Fruit fly (Drosophila melanogaster) whole organism, embryonic: ENCODE data around the gene ps.

Experiments used
- Atf3 ChIP-seq: fragments of 200-800 bp; sonication (Bioruptor generic); optimal IDR thresholded peaks from 3 replicates; lab custom pipeline; 2016; ENCODE audit warnings: missing biosample characterization, missing genetic modification characterization
- CG10654 ChIP-seq: fragments of 200-800 bp; sonication (Bioruptor generic); optimal IDR thresholded peaks from 2 replicates; lab custom pipeline; 2016; ENCODE audit warnings: missing biosample characterization, missing genetic modification characterization
- CG10979 ChIP-seq: fragments of 200-800 bp; sonication (Bioruptor generic); optimal IDR thresholded peaks from 2 replicates; lab custom pipeline; 2018; ENCODE audit warnings: missing biosample characterization, mild to moderate bottlenecking, missing genetic modification characterization, moderate library complexity
- CG11695 ChIP-seq: fragments of 200-800 bp; sonication (Bioruptor generic); IDR thresholded peaks from 3 replicates; pipeline ENCODE4 v1.3.6; 2022; ENCODE audit warnings: missing biosample characterization, missing genetic modification characterization
- CG11696 ChIP-seq: fragments of 200-800 bp; sonication (Bioruptor generic); IDR thresholded peaks from 2 replicates; pipeline ENCODE4 v1.3.6; 2022; ENCODE audit warnings: missing biosample characterization, missing genetic modification characterization
- CG12071 ChIP-seq: fragments of 200-800 bp; sonication (Bioruptor generic); optimal IDR thresholded peaks from 3 replicates; lab custom pipeline; 2018; ENCODE audit warnings: missing biosample characterization, mild to moderate bottlenecking, missing genetic modification characterization
- CG12219 ChIP-seq: fragments of 200-800 bp; sonication (Bioruptor generic); optimal IDR thresholded peaks from 3 replicates; lab custom pipeline; 2018; ENCODE audit warnings: missing biosample characterization, mild to moderate bottlenecking, missing genetic modification characterization
- CG12769 ChIP-seq: fragments of 200-800 bp; sonication (Bioruptor generic); optimal IDR thresholded peaks from 2 replicates; lab custom pipeline; 2019; ENCODE audit warnings: missing biosample characterization, mild to moderate bottlenecking, missing genetic modification characterization, moderate library complexity
- CG16863 ChIP-seq: fragments of 200-800 bp; sonication (Bioruptor generic); optimal IDR thresholded peaks from 3 replicates; lab custom pipeline; 2016; ENCODE audit warnings: missing biosample characterization, missing genetic modification characterization
- CG17385 ChIP-seq: fragments of 200-800 bp; sonication (Bioruptor generic); optimal IDR thresholded peaks from 3 replicates; lab custom pipeline; 2018; ENCODE audit warnings: missing biosample characterization, mild to moderate bottlenecking, missing genetic modification characterization
- CG17568 ChIP-seq: fragments of 200-800 bp; sonication (Bioruptor generic); optimal IDR thresholded peaks from 2 replicates; lab custom pipeline; 2018; ENCODE audit warnings: missing biosample characterization, mild to moderate bottlenecking, missing genetic modification characterization, moderate library complexity
- CG17912 ChIP-seq: fragments of 200-800 bp; sonication (Bioruptor generic); optimal IDR thresholded peaks from 2 replicates; lab custom pipeline; 2018; ENCODE audit warnings: missing biosample characterization, mild to moderate bottlenecking, missing genetic modification characterization
- CG1832 ChIP-seq: fragments of 200-800 bp; sonication (Bioruptor generic); optimal IDR thresholded peaks from 2 replicates; lab custom pipeline; 2017; ENCODE audit warnings: missing biosample characterization, mild to moderate bottlenecking, missing genetic modification characterization, inconsistent platforms
- CG18619 ChIP-seq: fragments of 200-800 bp; sonication (Bioruptor generic); optimal IDR thresholded peaks from 3 replicates; lab custom pipeline; 2017; ENCODE audit warnings: missing biosample characterization, mild to moderate bottlenecking, missing genetic modification characterization
- CG3065 ChIP-seq: fragments of 200-800 bp; sonication (Bioruptor generic); optimal IDR thresholded peaks from 2 replicates; lab custom pipeline; 2016; ENCODE audit warnings: missing biosample characterization, missing genetic modification characterization
- CG34422 ChIP-seq: fragments of 200-800 bp; sonication (Bioruptor generic); IDR thresholded peaks from 3 replicates; pipeline ENCODE4 v1.3.6; 2022; ENCODE audit warnings: missing biosample characterization, missing genetic modification characterization
- CG3838 ChIP-seq: fragments of 200-800 bp; sonication (Bioruptor generic); optimal IDR thresholded peaks from 3 replicates; lab custom pipeline; 2016; ENCODE audit warnings: missing biosample characterization, missing genetic modification characterization
- CG4360 ChIP-seq: fragments of 200-800 bp; sonication (Bioruptor generic); IDR thresholded peaks from 2 replicates; pipeline ENCODE4 v1.3.6; 2022; ENCODE audit warnings: missing biosample characterization, missing genetic modification characterization
- CG4820 ChIP-seq: fragments of 200-800 bp; sonication (Bioruptor generic); optimal IDR thresholded peaks from 3 replicates; lab custom pipeline; 2016; ENCODE audit warnings: missing biosample characterization, missing genetic modification characterization
- CG6272 ChIP-seq: fragments of 200-800 bp; sonication (Bioruptor generic); IDR thresholded peaks from 2 replicates; pipeline ENCODE4 v1.3.6; 2022; ENCODE audit warnings: missing biosample characterization, missing genetic modification characterization
- CG7271 ChIP-seq: fragments of 200-800 bp; sonication (Bioruptor generic); optimal IDR thresholded peaks from 2 replicates; lab custom pipeline; 2018; ENCODE audit warnings: missing biosample characterization, mild to moderate bottlenecking, missing genetic modification characterization, moderate library complexity
- CG7372 ChIP-seq: fragments of 200-800 bp; sonication (Bioruptor generic); IDR thresholded peaks from 2 replicates; pipeline ENCODE4 v1.3.6; 2022; ENCODE audit warnings: missing biosample characterization, missing genetic modification characterization
- CG7556 ChIP-seq: fragments of 200-800 bp; sonication (Bioruptor generic); optimal IDR thresholded peaks from 2 replicates; lab custom pipeline; 2017; ENCODE audit warnings: missing biosample characterization, mild to moderate bottlenecking, missing genetic modification characterization
- CG8388 ChIP-seq: fragments of 200-800 bp; sonication (Bioruptor generic); optimal IDR thresholded peaks from 2 replicates; lab custom pipeline; 2019; ENCODE audit warnings: missing biosample characterization, mild to moderate bottlenecking, missing genetic modification characterization, moderate library complexity
- CG9932 ChIP-seq: fragments of 200-800 bp; sonication (Bioruptor generic); IDR thresholded peaks from 2 replicates; pipeline ENCODE4 v1.3.6; 2022; ENCODE audit warnings: missing biosample characterization, missing genetic modification characterization
- Dp ChIP-seq: fragments of 200-800 bp; sonication (Bioruptor generic); optimal IDR thresholded peaks from 2 replicates; lab custom pipeline; 2018; ENCODE audit warnings: missing biosample characterization, mild to moderate bottlenecking, missing genetic modification characterization, moderate library complexity
- Ets65A ChIP-seq: fragments of 200-800 bp; sonication (Bioruptor generic); peaks from one replicate; lab custom pipeline; 2016; ENCODE audit warnings: missing biosample characterization, missing genetic modification characterization
- HLH4C ChIP-seq: fragments of 200-800 bp; sonication (Bioruptor generic); IDR thresholded peaks from 3 replicates; pipeline ENCODE4 v1.3.6; 2022; ENCODE audit warnings: missing biosample characterization, missing genetic modification characterization; ENCODE audit not compliant: partially characterized antibody
- HLH54F ChIP-seq: fragments of 200-800 bp; sonication (Bioruptor generic); optimal IDR thresholded peaks from 3 replicates; lab custom pipeline; 2016; ENCODE audit warnings: missing biosample characterization, missing genetic modification characterization
- Hmr ChIP-seq: fragments of 200-800 bp; sonication (Bioruptor generic); optimal IDR thresholded peaks from 3 replicates; lab custom pipeline; 2017; ENCODE audit warnings: mild to moderate bottlenecking, missing biosample characterization, missing genetic modification reagents, missing genetic modification characterization
- Hr39 ChIP-seq: fragments of >200 bp; optimal IDR thresholded peaks from 2 replicates; lab custom pipeline; 2017
- Mes4 ChIP-seq: fragments of 200-800 bp; sonication (Bioruptor generic); optimal IDR thresholded peaks from 2 replicates; lab custom pipeline; 2016; ENCODE audit warnings: missing biosample characterization, missing genetic modification characterization
- Mrtf ChIP-seq: fragments of 200-800 bp; sonication (Bioruptor generic); IDR thresholded peaks from 3 replicates; pipeline ENCODE4 v1.3.6; 2022; ENCODE audit warnings: missing biosample characterization, missing genetic modification characterization
- NK7.1 ChIP-seq: fragments of 200-800 bp; sonication (Bioruptor generic); optimal IDR thresholded peaks from 3 replicates; lab custom pipeline; 2016; ENCODE audit warnings: missing biosample characterization, missing genetic modification characterization
- Sin3A ChIP-seq: fragments of >200 bp; optimal IDR thresholded peaks from 2 replicates; lab custom pipeline; 2018
- Taf1 ChIP-seq: fragments of 200-800 bp; sonication (Bioruptor generic); IDR thresholded peaks from 2 replicates; pipeline ENCODE4 v1.3.6; 2022; ENCODE audit warnings: missing biosample characterization, missing genetic modification characterization
- bbx ChIP-seq: fragments of 200-800 bp; sonication (Bioruptor generic); IDR thresholded peaks from 2 replicates; pipeline ENCODE4 v1.3.6; 2022; ENCODE audit warnings: missing biosample characterization, missing genetic modification characterization; ENCODE audit not compliant: partially characterized antibody
- dan ChIP-seq: fragments of 200-800 bp; sonication (Bioruptor generic); IDR thresholded peaks from 2 replicates; pipeline ENCODE4 v1.3.6; 2022; ENCODE audit warnings: missing biosample characterization, missing genetic modification characterization
- dimm ChIP-seq: fragments of 200-800 bp; sonication (Bioruptor generic); IDR thresholded peaks from 2 replicates; pipeline ENCODE4 v1.3.6; 2022; ENCODE audit warnings: missing biosample characterization, missing genetic modification characterization
- disco-r ChIP-seq: fragments of 200-800 bp; sonication (Bioruptor generic); optimal IDR thresholded peaks from 2 replicates; lab custom pipeline; 2016; ENCODE audit warnings: missing biosample characterization, missing genetic modification characterization
- fru ChIP-seq: fragments of >200 bp; optimal IDR thresholded peaks from 2 replicates; lab custom pipeline; 2017
- kah ChIP-seq: fragments of 200-800 bp; sonication (Bioruptor generic); optimal IDR thresholded peaks from 2 replicates; lab custom pipeline; 2018; ENCODE audit warnings: missing biosample characterization, mild to moderate bottlenecking, missing genetic modification characterization
- org-1 ChIP-seq: fragments of 200-800 bp; sonication (Bioruptor generic); optimal IDR thresholded peaks from 2 replicates; lab custom pipeline; 2017; ENCODE audit warnings: missing biosample characterization, missing genetic modification characterization
- otp ChIP-seq: fragments of 200-800 bp; sonication (Bioruptor generic); IDR thresholded peaks from 3 replicates; pipeline ENCODE4, ENCODE4 v1.3.6; 2022; ENCODE audit warnings: missing biosample characterization, missing genetic modification characterization
- p53 ChIP-seq: fragments of 200-800 bp; sonication (Bioruptor generic); optimal IDR thresholded peaks from 2 replicates; lab custom pipeline; 2016; ENCODE audit warnings: missing biosample characterization, missing genetic modification characterization
- pb ChIP-seq: fragments of 200-800 bp; sonication (Bioruptor generic); optimal IDR thresholded peaks from 3 replicates; lab custom pipeline; 2016; ENCODE audit warnings: missing biosample characterization, missing genetic modification characterization
- prd ChIP-seq, 3 experiments: fragments of >200 bp in 2 of 3; fragments of 200-800 bp in 1 of 3; sonication (Bioruptor generic) in 1 of 3; optimal IDR thresholded peaks in 2 of 3; IDR thresholded peaks in 1 of 3; 2 replicates in 2 of 3; 3 replicates in 1 of 3; pipeline versions ENCODE4 v1.3.6 to Lab custom; 2017 to 2022; ENCODE audit warnings: missing biosample characterization in 1 of 3, missing genetic modification characterization in 1 of 3
- run ChIP-seq: fragments of 200-800 bp; sonication (Bioruptor generic); optimal IDR thresholded peaks from 3 replicates; lab custom pipeline; 2018; ENCODE audit warnings: missing biosample characterization, mild to moderate bottlenecking, missing genetic modification characterization
- tap ChIP-seq: fragments of 200-800 bp; optimal IDR thresholded peaks from 3 replicates; lab custom pipeline; 2019; ENCODE audit warnings: missing biosample characterization, mild to moderate bottlenecking, missing genetic modification characterization, moderate library complexity
- tll ChIP-seq, 2 experiments: fragments of 200-800 bp in 1 of 2; fragments of >200 bp in 1 of 2; sonication (Bioruptor generic) in 1 of 2; optimal IDR thresholded peaks; 2 replicates each; lab custom pipeline; 2017 to 2019; ENCODE audit warnings: missing biosample characterization in 2 of 2, missing genetic modification characterization in 2 of 2, mild to moderate bottlenecking in 1 of 2, moderate library complexity in 1 of 2
- trem ChIP-seq: fragments of 200-800 bp; optimal IDR thresholded peaks from 3 replicates; lab custom pipeline; 2019; ENCODE audit warnings: missing biosample characterization, mild to moderate bottlenecking, missing genetic modification characterization, moderate library complexity
- vfl ChIP-seq: fragments of 200-800 bp; sonication (Bioruptor generic); optimal IDR thresholded peaks from 2 replicates; lab custom pipeline; 2016; ENCODE audit warnings: missing biosample characterization, missing genetic modification characterization

Gene ps

dm6 chr3R:9496748-9497147 is 79.0 kb downstream of the ps start (continued):
- no peak for TF ChIP-seq tap (tag; lab: Kevin White, UChicago)
- peak; percentile 60; the same call in 1 of the 2 replicates for TF ChIP-seq bbx (GFP tag; lab: Robert Waterston, UW)
- TF ChIP-seq CG7372 (GFP tag; lab: Robert Waterston, UW): 0 out of 2 replicates have a peak, but pooled peaks have one; percentile 35
- TF ChIP-seq Taf1 (GFP tag; lab: Robert Waterston, UW): no peak; the same call in 1 of the 2 replicates
- TF ChIP-seq CG17568 (GFP tag; lab: Kevin White, UChicago): peak; percentile 24
- peak; percentile 83 for TF ChIP-seq vfl (GFP tag; lab: Kevin White, UChicago)
- peak; percentile 74 for TF ChIP-seq disco-r (GFP tag; lab: Kevin White, UChicago)
- no peak for TF ChIP-seq dan (GFP tag; lab: Robert Waterston, UW)
- TF ChIP-seq Dp (GFP tag; lab: Kevin White, UChicago): peak; percentile 100
- TF ChIP-seq CG17385 (GFP tag; lab: Kevin White, UChicago): peak; percentile 46
- peak; percentile 70 for TF ChIP-seq CG18619
- TF ChIP-seq CG10654: peak; percentile 50
- no peak for TF ChIP-seq kah
- TF ChIP-seq p53: peak; percentile 87
- no peak for TF ChIP-seq CG4820 (GFP tag; lab: Kevin White, UChicago)
- peak; percentile 92 for TF ChIP-seq CG9932
- peak; percentile 94 for TF ChIP-seq Hmr (GFP tag; lab: Kevin White, UChicago)
- TF ChIP-seq Sin3A (lab: Kevin White, UChicago): no peak
- TF ChIP-seq Mrtf (GFP tag; lab: Robert Waterston, UW): 0 out of 3 replicates have a peak, but pooled peaks have one; percentile 31
- TF ChIP-seq Ets65A: peak; percentile 100
- TF ChIP-seq CG10979 (tag; lab: Kevin White, UChicago): peak; percentile 12
- TF ChIP-seq CG17912 (GFP tag; lab: Kevin White, UChicago): peak; percentile 75
- no peak for TF ChIP-seq Hr39 (lab: Kevin White, UChicago)
- TF ChIP-seq CG7556 (GFP tag; lab: Kevin White, UChicago): peak; percentile 67
- peak; percentile 40 for TF ChIP-seq Atf3 (GFP tag; lab: Kevin White, UChicago)
- TF ChIP-seq run: peak; percentile 9
- TF ChIP-seq otp (GFP tag; lab: Robert Waterston, UW): no peak
- TF ChIP-seq CG12769 (tag; lab: Kevin White, UChicago): peak; percentile 77
- peak; percentile 46 for TF ChIP-seq Mes4
- TF ChIP-seq CG3065 (GFP tag; lab: Kevin White, UChicago): peak; percentile 18
- TF ChIP-seq CG12071 (GFP tag; lab: Kevin White, UChicago): no peak
- TF ChIP-seq CG3838: peak; percentile 33
- no peak for TF ChIP-seq tll (GFP tag; optimal IDR thresholded peaks at IDR 0.05; lab: Kevin White, UChicago)
- TF ChIP-seq prd (optimal IDR thresholded peaks at IDR 0.05; lab: Kevin White, UChicago): no peak
- peak; percentile 49; the same call in 1 of the 3 replicates for TF ChIP-seq prd (GFP tag; IDR thresholded peaks at IDR 0.05; lab: Robert Waterston, UW)
- TF ChIP-seq CG8388 (GFP tag; lab: Kevin White, UChicago): no peak
- TF ChIP-seq CG11695: no peak
- peak; percentile 42 for TF ChIP-seq CG16863 (GFP tag; lab: Kevin White, UChicago)
- TF ChIP-seq CG12219: no peak
- TF ChIP-seq pb (GFP tag; lab: Kevin White, UChicago): peak; percentile 58
- TF ChIP-seq CG7271 (tag; lab: Kevin White, UChicago): no peak
- TF ChIP-seq CG11696: no peak
- TF ChIP-seq CG4360 (GFP tag; lab: Robert Waterston, UW): no peak
- TF ChIP-seq CG34422: 0 out of 3 replicates have a peak, but pooled peaks have one; percentile 8
- TF ChIP-seq org-1: peak; percentile 15
- TF ChIP-seq CG6272 (GFP tag; lab: Robert Waterston, UW): peak; percentile 70
- no peak for TF ChIP-seq fru (lab: Kevin White, UChicago)
- peak; percentile 80 for TF ChIP-seq HLH4C
- peak; percentile 88 for TF ChIP-seq HLH54F
- TF ChIP-seq CG1832 (GFP tag; lab: Kevin White, UChicago): no peak
- TF ChIP-seq trem (tag; lab: Kevin White, UChicago): peak; percentile 84
- TF ChIP-seq dimm: no peak
- TF ChIP-seq NK7.1: peak; percentile 62
